Worm (Caenorhabditis elegans): Measurements from ENCODE around the gene C50B6.7.

Gene C50B6.7

ce11 chrV:13312210-13312676 is 12.5 kb downstream of the C50B6.7 start, which contains the start of gene nasp-2:
TSS of gene nasp-2 (minus strand) at chrV:13312260.
- TF ChIP-seq elt-3 (tag; optimal IDR thresholded peaks at IDR 0.05) (no peak), nhr-28 (tag; optimal IDR thresholded peaks at IDR 0.05) (no peak), mls-2 (tag; optimal IDR thresholded peaks at IDR 0.05) (no peak), snpc-4 (tag; optimal IDR thresholded peaks at IDR 0.05) (no peak), tbx-8 (GFP tag; optimal IDR thresholded peaks at IDR 0.05) (no peak), nhr-76 (tag; optimal IDR thresholded peaks at IDR 0.05) (no peak), pha-4 (tag; optimal IDR thresholded peaks at IDR 0.05) (no peak), unc-39 (tag; optimal IDR thresholded peaks at IDR 0.05) (no peak), nhr-237 (tag; optimal IDR thresholded peaks at IDR 0.05) (no peak), lin-13 (tag; optimal IDR thresholded peaks at IDR 0.05) (no peak), ceh-43 (GFP tag; optimal IDR thresholded peaks at IDR 0.05) (no peak), ham-2 (GFP tag; optimal IDR thresholded peaks at IDR 0.05) (no peak), M03D4.4 (tag; optimal IDR thresholded peaks at IDR 0.05) (no peak), unc-120 (tag; optimal IDR thresholded peaks at IDR 0.05; ENCODE audit: poor library complexity, severe bottlenecking) (no peak), drap-1 (GFP tag; optimal IDR thresholded peaks at IDR 0.05) (no peak)

- TF ChIP-seq sem-2 (GFP tag; optimal IDR thresholded peaks at IDR 0.05) (no peak), pha-4 (tag; optimal IDR thresholded peaks at IDR 0.05) (no peak), unc-39 (tag; optimal IDR thresholded peaks at IDR 0.05) (no peak), mab-5 (tag; optimal IDR thresholded peaks at IDR 0.05) (no peak), nhr-76 (tag; optimal IDR thresholded peaks at IDR 0.05) (no peak), unc-120 (tag; optimal IDR thresholded peaks at IDR 0.05; ENCODE audit: poor library complexity, severe bottlenecking) (no peak)
These were observed 15.0 kb downstream of the C50B6.7 start for ce11 chrV:13309806-13310205.

- TF ChIP-seq lin-32 (GFP tag; optimal IDR thresholded peaks at IDR 0.05) = no peak
- no peak for TF ChIP-seq cnd-1 (tag; optimal IDR thresholded peaks at IDR 0.05)
- no peak for TF ChIP-seq tbx-8 (GFP tag; optimal IDR thresholded peaks at IDR 0.05)
- TF ChIP-seq drap-1 (GFP tag; optimal IDR thresholded peaks at IDR 0.05) = no peak
These were observed 16.2 kb downstream of the C50B6.7 start, which contains the start of gene C50B6.1 for ce11 chrV:13308616-13309015. TSS of gene C50B6.1 (plus strand) at chrV:13308916.

DNA sequence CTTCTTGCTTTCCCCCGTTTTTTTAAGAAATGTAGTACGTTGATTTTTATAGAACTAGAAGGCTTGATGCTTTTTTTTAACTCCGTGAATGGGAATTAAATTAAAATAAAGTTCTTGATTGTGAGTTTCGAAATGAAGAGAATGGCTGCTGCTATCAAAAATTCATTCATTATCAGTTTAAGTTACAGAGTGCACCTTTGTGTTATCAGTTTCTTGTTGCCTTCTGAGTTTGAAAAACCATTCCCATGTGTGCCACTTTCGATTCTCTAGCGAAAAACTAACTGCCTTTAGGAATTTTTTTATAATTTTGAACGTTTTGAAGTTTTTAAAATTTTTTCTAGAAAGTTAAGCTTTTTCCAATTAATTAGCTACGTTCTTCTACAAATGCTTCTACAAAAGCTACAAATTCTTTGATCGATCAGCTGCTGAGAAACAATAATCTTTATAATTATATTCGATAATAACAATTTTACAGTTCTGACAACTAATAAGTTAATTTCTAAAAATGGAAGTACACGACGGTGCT is 20.1 kb downstream of the C50B6.7 start, which contains the start of gene C26E1.2:
C26E1.2 (plus strand) TSS at position 476 of the 526 bp plus-strand sequence.
- TF ChIP-seq M03D4.4 (tag; optimal IDR thresholded peaks at IDR 0.05) (no peak), unc-120 (tag; optimal IDR thresholded peaks at IDR 0.05; ENCODE audit: poor library complexity, severe bottlenecking) (no peak), nhr-28 (tag; optimal IDR thresholded peaks at IDR 0.05) (no peak), pha-4 (tag; optimal IDR thresholded peaks at IDR 0.05) (no peak), nhr-237 (tag; optimal IDR thresholded peaks at IDR 0.05) (no peak)

DNA sequence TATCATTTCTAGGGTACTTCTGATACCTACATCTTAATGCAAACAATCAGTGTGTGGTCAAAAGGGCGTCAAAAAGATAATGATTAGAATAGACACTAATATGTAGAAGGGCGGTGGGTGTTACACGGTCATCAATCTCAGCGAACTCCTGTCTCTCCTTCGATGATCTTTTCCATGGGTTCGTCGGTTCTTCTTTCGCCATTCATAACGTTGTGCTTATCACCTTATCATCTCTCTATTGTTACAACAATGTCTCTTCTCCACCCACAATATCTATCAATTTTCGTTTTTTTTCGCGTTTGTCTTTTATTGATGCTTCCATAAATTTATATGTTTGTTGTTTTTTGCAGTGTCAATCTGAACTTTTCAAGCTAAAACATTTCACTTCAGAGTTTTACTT is 23.3 kb downstream of the C50B6.7 start, which contains the start of gene ceh-79:
ceh-79 (plus strand) TSS at position 391 of the 400 bp plus-strand sequence.
- TF ChIP-seq nhr-28 (tag; optimal IDR thresholded peaks at IDR 0.05) (no peak), zip-8 (tag; optimal IDR thresholded peaks at IDR 0.05) (no peak), elt-1 (tag; optimal IDR thresholded peaks at IDR 0.05; ENCODE audit: borderline replicate concordance, insufficient read depth) (no peak), ceh-83 (GFP tag; optimal IDR thresholded peaks at IDR 0.05) (no peak), flh-1 (GFP tag; optimal IDR thresholded peaks at IDR 0.05) (no peak), nhr-12 (tag; optimal IDR thresholded peaks at IDR 0.05) (no peak), nhr-76 (tag; optimal IDR thresholded peaks at IDR 0.05) (no peak), tbx-8 (GFP tag; optimal IDR thresholded peaks at IDR 0.05) (no peak), mab-5 (tag; optimal IDR thresholded peaks at IDR 0.05) (no peak), unc-120 (tag; optimal IDR thresholded peaks at IDR 0.05; ENCODE audit: poor library complexity, severe bottlenecking) (no peak), unc-39 (tag; optimal IDR thresholded peaks at IDR 0.05) (no peak), lsy-2 (tag; optimal IDR thresholded peaks at IDR 0.05) (no peak)

DNA sequence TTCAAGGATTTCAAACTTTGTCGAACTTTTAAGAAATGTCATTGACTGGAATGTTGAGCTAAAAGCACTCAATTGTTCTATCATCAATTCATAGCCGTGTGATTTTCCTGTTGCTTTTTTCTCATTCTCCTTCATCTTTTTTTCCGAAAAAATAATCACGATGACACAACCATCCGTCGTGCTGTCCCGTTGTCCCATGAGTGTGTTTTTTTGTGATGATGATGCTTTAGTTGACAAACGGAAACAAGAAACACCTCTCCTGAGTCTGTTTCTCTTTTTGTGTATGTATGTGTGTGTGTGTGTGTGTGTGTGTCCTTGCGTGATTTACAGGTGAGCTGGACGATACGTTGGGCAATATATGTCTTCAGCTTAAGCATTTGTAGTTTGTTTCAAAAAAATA is 24.3 kb downstream of the C50B6.7 start:
- TF ChIP-seq lsy-2 (tag; optimal IDR thresholded peaks at IDR 0.05) (no peak), mab-5 (tag; optimal IDR thresholded peaks at IDR 0.05) (no peak), flh-1 (GFP tag; optimal IDR thresholded peaks at IDR 0.05) (no peak)

ce11 chrV:13299398-13299797 is 25.4 kb downstream of the C50B6.7 start:
- TF ChIP-seq flh-1 (GFP tag; optimal IDR thresholded peaks at IDR 0.05) (no peak), unc-120 (tag; optimal IDR thresholded peaks at IDR 0.05; ENCODE audit: poor library complexity, severe bottlenecking) (no peak), nhr-28 (tag; optimal IDR thresholded peaks at IDR 0.05) (no peak), blmp-1 (tag; optimal IDR thresholded peaks at IDR 0.05) (no peak), unc-39 (tag; optimal IDR thresholded peaks at IDR 0.05) (no peak), sptf-1 (tag; optimal IDR thresholded peaks at IDR 0.05) (no peak), mab-5 (tag; optimal IDR thresholded peaks at IDR 0.05) (no peak), ceh-83 (GFP tag; optimal IDR thresholded peaks at IDR 0.05) (no peak), ztf-11 (tag; optimal IDR thresholded peaks at IDR 0.05) (no peak), elt-3 (tag; optimal IDR thresholded peaks at IDR 0.05) (no peak), unc-62 (GFP tag; optimal IDR thresholded peaks at IDR 0.05) (no peak), ceh-39 (tag; optimal IDR thresholded peaks at IDR 0.05) (no peak)

All from whole organism, mixed stage, embryonic.